Worm (Caenorhabditis elegans): Measurements from ENCODE around the gene srv-5.

Gene srv-5

DNA sequence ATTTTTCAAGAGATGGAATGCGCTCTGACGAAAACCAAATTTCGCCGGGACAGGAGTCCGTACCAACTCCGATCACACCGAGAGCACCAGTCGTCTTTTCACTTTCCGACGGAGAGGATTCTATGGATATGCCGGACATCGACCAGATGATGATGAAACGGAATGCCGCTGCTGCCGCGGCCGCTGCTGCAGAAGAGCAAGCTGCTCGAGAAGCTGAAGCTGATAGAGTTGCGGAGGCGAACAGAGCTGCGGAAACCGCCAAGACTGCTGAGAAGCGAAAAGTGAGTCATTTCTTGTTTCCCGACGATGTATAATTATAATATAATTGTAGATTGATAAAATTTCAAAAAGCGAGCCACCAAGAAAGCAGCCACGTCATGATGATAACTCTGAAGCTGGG is 3.2 kb downstream of the srv-5 start:
- TF ChIP-seq cog-1 (tag; optimal IDR thresholded peaks at IDR 0.05), result no peak
- no peak for TF ChIP-seq tab-1 (GFP tag; IDR thresholded peaks at IDR 0.05)
- no peak for TF ChIP-seq ztf-23 (GFP tag; IDR thresholded peaks at IDR 0.05)
- no peak for TF ChIP-seq klf-2 (GFP tag; conservative IDR thresholded peaks at IDR 0.05)
- no peak for TF ChIP-seq flt-1 (GFP tag; IDR thresholded peaks at IDR 0.05)
- TF ChIP-seq med-1 (GFP tag; optimal IDR thresholded peaks at IDR 0.05; ENCODE audit: insufficient read depth), result no peak
- no peak for TF ChIP-seq ztf-29 (GFP tag; IDR thresholded peaks at IDR 0.05)
- TF ChIP-seq T22C8.4 (GFP tag; IDR thresholded peaks at IDR 0.05), result no peak
- TF ChIP-seq ref-1 (GFP tag; conservative IDR thresholded peaks at IDR 0.05), result no peak

DNA sequence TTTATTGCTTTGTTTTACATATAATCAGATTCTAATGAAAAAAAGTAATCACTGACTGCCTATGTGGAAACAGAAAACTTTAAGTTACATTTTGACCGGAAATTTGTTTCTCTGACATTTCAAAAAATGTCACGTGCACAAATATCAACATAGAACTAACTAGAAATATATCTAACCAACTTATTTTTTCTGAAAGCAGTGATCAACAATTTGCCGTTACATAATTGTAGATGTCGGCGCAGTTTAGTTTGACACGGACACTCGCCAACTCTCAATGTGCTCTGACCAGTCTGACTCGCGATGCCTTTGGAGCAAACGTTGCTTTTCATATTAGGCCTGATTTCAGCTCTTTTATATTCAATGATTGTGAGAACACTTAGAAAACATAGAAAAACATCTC is 4.6 kb downstream of the srv-5 start, which contains the start of gene srv-6:
Gene srv-6 (plus strand): TSS at position 301 of the 400 bp plus-strand sequence.
- TF ChIP-seq flt-1 (GFP tag; IDR thresholded peaks at IDR 0.05), result no peak
- TF ChIP-seq ztf-23 (GFP tag; IDR thresholded peaks at IDR 0.05), result no peak
- no peak for TF ChIP-seq cog-1 (tag; optimal IDR thresholded peaks at IDR 0.05)
- TF ChIP-seq tab-1 (GFP tag; IDR thresholded peaks at IDR 0.05), result no peak
- no peak for TF ChIP-seq ztf-29 (GFP tag; IDR thresholded peaks at IDR 0.05)
- no peak for TF ChIP-seq T22C8.4 (GFP tag; IDR thresholded peaks at IDR 0.05)
- no peak for TF ChIP-seq med-1 (GFP tag; optimal IDR thresholded peaks at IDR 0.05; ENCODE audit: insufficient read depth)
- no peak for TF ChIP-seq klf-2 (GFP tag; conservative IDR thresholded peaks at IDR 0.05)
- TF ChIP-seq ref-1 (GFP tag; conservative IDR thresholded peaks at IDR 0.05), result no peak

DNA sequence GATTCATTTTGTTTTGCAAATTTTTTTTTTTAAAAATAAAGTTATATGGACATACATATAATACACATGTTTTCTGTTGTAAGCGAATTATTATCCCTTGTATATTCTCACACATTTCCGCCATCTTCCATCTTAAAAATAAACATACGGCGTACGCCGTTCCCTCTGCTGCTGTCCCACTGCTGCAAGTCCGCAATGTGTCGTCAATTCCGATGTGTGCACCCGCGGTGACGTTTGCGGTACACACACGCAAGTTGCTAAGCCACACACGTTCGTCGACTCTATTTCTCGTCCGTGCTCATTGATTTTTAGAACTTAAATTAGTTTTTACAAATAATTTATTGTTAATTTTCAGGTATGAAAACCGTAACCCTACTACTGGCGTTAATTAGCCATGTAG is 8.2 kb downstream of the srv-5 start, which contains the start of gene C52B9.4:
Gene C52B9.4 (plus strand): TSS at position 356 of the 400 bp plus-strand sequence.
- TF ChIP-seq tab-1 (GFP tag; IDR thresholded peaks at IDR 0.05) (no peak), cog-1 (tag; optimal IDR thresholded peaks at IDR 0.05) (peak; percentile 17), ztf-23 (GFP tag; IDR thresholded peaks at IDR 0.05) (0 out of 2 replicates have a peak, but pooled peaks have one; percentile 28)

DNA sequence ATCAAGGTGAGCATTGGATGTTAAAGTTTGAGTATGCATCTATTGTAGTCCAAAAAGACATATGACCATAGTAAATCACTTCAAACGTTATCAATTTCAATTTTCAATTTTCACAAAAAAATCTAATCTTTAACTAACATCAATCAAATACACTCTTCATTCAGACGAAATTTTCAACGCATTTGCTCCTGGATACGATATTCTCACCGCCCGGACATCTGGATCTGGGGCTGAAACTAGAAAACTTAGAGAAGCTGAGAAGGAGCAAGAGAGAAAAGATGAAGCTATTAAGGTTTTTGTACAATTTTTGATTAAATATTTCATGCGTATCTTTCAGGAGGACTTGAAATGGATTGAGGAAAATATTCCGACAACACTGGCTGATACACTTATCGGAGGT is 11.7 kb downstream of the srv-5 start:
- no peak for TF ChIP-seq ztf-29 (GFP tag; IDR thresholded peaks at IDR 0.05)
- no peak for TF ChIP-seq tab-1 (GFP tag; IDR thresholded peaks at IDR 0.05)
- TF ChIP-seq flt-1 (GFP tag; IDR thresholded peaks at IDR 0.05), result no peak
- no peak for TF ChIP-seq klf-2 (GFP tag; conservative IDR thresholded peaks at IDR 0.05)
- no peak for TF ChIP-seq ztf-23 (GFP tag; IDR thresholded peaks at IDR 0.05)
- TF ChIP-seq med-1 (GFP tag; optimal IDR thresholded peaks at IDR 0.05; ENCODE audit: insufficient read depth), result no peak
- TF ChIP-seq cog-1 (tag; optimal IDR thresholded peaks at IDR 0.05), result no peak
- no peak for TF ChIP-seq T22C8.4 (GFP tag; IDR thresholded peaks at IDR 0.05)
- TF ChIP-seq ref-1 (GFP tag; conservative IDR thresholded peaks at IDR 0.05), result no peak

DNA sequence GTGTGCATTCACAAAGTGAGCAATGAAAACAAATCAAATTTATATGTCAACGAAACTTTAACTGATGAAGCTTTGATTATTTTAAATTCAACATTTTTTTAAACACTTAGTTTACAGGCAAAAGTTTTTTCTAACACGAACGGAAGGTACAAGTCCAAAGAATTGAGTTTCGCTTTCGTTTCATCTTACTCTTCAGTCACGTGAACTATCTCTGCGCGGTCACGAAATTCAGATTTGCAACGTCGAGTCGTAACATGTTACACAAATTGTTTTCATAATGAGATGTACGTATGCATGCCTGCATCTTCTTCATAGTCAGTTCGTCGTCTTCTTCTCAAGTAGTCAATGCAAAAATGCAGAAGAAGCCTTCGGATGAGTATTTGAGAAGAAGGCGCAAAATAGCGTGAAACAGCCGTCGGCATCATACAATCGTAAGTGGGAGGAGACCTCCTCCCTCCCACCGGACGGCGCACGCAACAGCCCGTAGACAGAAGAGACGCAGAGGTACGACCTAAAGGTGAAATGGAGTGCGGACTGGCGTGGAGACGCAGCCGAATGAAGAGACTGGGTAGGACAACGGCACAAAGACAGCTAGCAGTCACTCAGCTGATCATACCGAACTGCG is 13.2 kb downstream of the srv-5 start, which contains the start of gene coel-1:
Gene coel-1 (plus strand): TSS at position 381 of the 625 bp plus-strand sequence.
- TF ChIP-seq ztf-29 (GFP tag; IDR thresholded peaks at IDR 0.05) (0 out of 2 replicates have a peak, but pooled peaks have one; percentile 33), cog-1 (tag; optimal IDR thresholded peaks at IDR 0.05) (peak; percentile 41), tab-1 (GFP tag; IDR thresholded peaks at IDR 0.05) (no peak)

DNA sequence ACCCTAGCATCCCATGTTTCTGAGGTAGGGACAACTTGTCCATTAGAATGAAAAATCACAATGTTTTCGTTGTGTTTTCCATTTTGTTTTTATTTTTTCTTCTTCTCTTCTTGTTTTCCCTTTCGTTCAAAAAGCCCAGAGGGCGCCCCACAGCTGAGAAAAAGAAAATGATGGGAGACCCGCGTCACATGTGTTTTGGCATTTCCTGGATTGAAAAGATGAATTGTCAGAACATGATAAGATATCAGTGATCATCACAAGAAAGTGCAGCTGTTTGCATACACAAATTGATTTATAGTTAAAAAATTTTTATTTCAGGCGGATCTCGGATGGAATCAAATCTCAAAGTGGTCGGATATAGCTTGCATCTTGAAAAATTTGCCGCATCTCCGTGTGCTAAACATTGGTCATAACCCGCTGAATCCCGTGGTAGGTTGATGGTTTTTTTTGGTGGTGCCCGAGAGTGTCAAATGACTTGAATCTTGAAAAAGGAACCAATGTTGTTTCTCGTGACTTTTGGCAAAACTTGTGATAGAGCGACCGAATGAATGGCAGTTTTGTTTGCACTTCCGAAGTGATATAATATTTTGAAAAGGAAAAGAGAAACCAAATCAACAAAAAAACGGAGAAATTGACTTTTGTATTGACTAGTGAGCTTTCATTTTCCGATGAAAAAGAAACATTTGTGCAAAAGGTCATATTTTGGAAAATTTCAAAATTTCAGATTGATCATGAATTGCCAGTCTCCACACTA is 14.2 kb downstream of the srv-5 start:
- TF ChIP-seq tab-1 (GFP tag; IDR thresholded peaks at IDR 0.05) (no peak), ztf-29 (GFP tag; IDR thresholded peaks at IDR 0.05) (no peak), med-1 (GFP tag; optimal IDR thresholded peaks at IDR 0.05; ENCODE audit: insufficient read depth) (no peak), cog-1 (tag; optimal IDR thresholded peaks at IDR 0.05) (no peak), ref-1 (GFP tag; conservative IDR thresholded peaks at IDR 0.05) (no peak)

DNA sequence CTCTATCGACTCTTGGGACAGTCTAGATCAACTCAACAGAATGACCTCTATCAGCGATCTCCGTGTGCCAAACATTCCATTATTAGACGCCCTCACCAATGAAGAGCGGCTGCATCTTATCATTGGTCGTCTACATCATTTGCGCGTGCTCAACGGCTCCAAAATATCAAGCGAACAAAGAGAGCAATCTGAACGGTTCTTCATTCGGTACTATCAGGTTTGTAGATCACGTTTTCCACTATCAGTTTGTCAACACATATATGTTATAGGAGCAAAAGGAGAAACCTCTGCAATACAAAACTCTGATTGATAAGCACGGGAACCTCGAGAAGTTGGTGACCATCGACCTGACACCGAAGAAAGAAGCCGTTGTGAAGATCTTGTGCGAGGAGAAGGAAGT is 16.2 kb downstream of the srv-5 start:
- TF ChIP-seq ztf-23 (GFP tag; IDR thresholded peaks at IDR 0.05) (no peak), ztf-29 (GFP tag; IDR thresholded peaks at IDR 0.05) (no peak), klf-2 (GFP tag; conservative IDR thresholded peaks at IDR 0.05) (no peak), flt-1 (GFP tag; IDR thresholded peaks at IDR 0.05) (no peak), ref-1 (GFP tag; conservative IDR thresholded peaks at IDR 0.05) (no peak), T22C8.4 (GFP tag; IDR thresholded peaks at IDR 0.05) (no peak), cog-1 (tag; optimal IDR thresholded peaks at IDR 0.05) (no peak), med-1 (GFP tag; optimal IDR thresholded peaks at IDR 0.05; ENCODE audit: insufficient read depth) (no peak), tab-1 (GFP tag; IDR thresholded peaks at IDR 0.05) (no peak)

DNA sequence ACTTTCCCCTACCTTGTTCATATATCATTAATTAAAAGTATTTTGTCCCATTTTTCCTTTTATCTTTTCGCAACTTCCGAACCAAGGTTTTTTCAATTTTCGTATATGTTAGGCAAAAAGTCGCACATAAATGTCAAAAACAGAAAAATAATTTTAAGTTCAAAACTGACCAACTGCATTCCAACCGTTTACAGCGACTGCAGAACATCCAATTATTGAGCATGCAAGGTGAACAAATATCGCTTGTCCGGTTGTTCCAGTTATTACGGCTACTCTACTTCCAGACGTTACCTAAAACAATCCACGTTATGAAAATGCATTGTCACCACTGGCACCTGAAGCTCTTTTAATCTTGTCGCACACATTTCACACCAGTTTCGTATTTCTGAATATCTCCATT is 21.5 kb downstream of the srv-5 start, which contains the start of gene C52B9.10:
Gene C52B9.10 (plus strand): TSS at position 301 of the 400 bp plus-strand sequence.
- TF ChIP-seq tab-1 (GFP tag; IDR thresholded peaks at IDR 0.05), result no peak
- TF ChIP-seq ztf-29 (GFP tag; IDR thresholded peaks at IDR 0.05), result no peak
- TF ChIP-seq med-1 (GFP tag; optimal IDR thresholded peaks at IDR 0.05; ENCODE audit: insufficient read depth), result no peak
- no peak for TF ChIP-seq klf-2 (GFP tag; conservative IDR thresholded peaks at IDR 0.05)
- TF ChIP-seq flt-1 (GFP tag; IDR thresholded peaks at IDR 0.05), result no peak
- TF ChIP-seq ref-1 (GFP tag; conservative IDR thresholded peaks at IDR 0.05), result no peak
- no peak for TF ChIP-seq T22C8.4 (GFP tag; IDR thresholded peaks at IDR 0.05)
- TF ChIP-seq cog-1 (tag; optimal IDR thresholded peaks at IDR 0.05), result no peak
- no peak for TF ChIP-seq ztf-23 (GFP tag; IDR thresholded peaks at IDR 0.05)

DNA sequence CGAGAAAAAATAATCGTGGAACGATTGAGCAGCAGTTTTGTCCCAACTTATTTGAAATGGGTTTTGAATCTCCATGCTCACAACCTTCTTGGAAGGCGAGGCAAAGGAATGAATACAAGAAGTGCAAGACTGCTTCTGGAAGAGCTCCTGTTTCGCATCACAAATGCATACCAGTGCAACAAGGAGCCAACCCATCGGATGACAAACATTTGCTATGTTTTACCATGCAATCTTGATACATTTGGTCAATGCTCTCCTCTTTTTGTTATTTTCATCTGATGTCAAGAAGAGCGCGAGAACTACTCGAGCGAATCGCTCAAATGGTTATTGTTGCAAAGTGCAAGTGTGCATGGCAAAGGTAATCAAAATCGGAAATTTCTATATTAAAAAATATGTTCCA is 22.0 kb downstream of the srv-5 start, which contains the start of gene mec-18:
Gene mec-18 (minus strand): TSS at position 101 of the 400 bp plus-strand sequence.
- TF ChIP-seq tab-1 (GFP tag; IDR thresholded peaks at IDR 0.05) (no peak), flt-1 (GFP tag; IDR thresholded peaks at IDR 0.05) (no peak), klf-2 (GFP tag; conservative IDR thresholded peaks at IDR 0.05) (no peak), ref-1 (GFP tag; conservative IDR thresholded peaks at IDR 0.05) (no peak), cog-1 (tag; optimal IDR thresholded peaks at IDR 0.05) (no peak)

Measured in whole organism, midembryonic.